Worm (Caenorhabditis elegans) whole organism, L2 larva: Measurements from ENCODE around the gene B0244.4.

Source experiments
- Y55F3AM.14 ChIP-seq: fragments of 200-800 bp; sonication (Bioruptor generic); optimal IDR thresholded peaks from 2 replicates; lab custom pipeline; 2018; ENCODE audit warnings: mild to moderate bottlenecking, missing genetic modification characterization, missing compliant biosample characterization
- ZK546.5 ChIP-seq: sonication (generic microtip); optimal IDR thresholded peaks from 2 replicates; lab custom pipeline; 2017; ENCODE audit warnings: missing biosample characterization, missing genetic modification characterization
- crh-2 ChIP-seq: sonication (generic microtip); optimal IDR thresholded peaks from 2 replicates; lab custom pipeline; 2017; ENCODE audit warnings: missing biosample characterization, missing genetic modification characterization
- dmd-4 ChIP-seq: sonication (generic microtip); optimal IDR thresholded peaks from 2 replicates; lab custom pipeline; 2017; ENCODE audit warnings: missing biosample characterization, missing genetic modification characterization
- lin-39 ChIP-seq: fragments of 150-350 bp; optimal IDR thresholded peaks from 2 replicates; lab custom pipeline; 2014; ENCODE audit warnings: missing biosample characterization, missing genetic modification reagents, missing genetic modification characterization
- nhr-11 ChIP-seq: fragments of 150-350 bp; optimal IDR thresholded peaks from 2 replicates; lab custom pipeline; 2014; ENCODE audit warnings: missing biosample characterization, missing genetic modification characterization
- nhr-237 ChIP-seq: fragments of 150-350 bp; optimal IDR thresholded peaks from 2 replicates; lab custom pipeline; 2014; ENCODE audit warnings: missing biosample characterization, missing genetic modification characterization
- nhr-77 ChIP-seq: fragments of 150-350 bp; optimal IDR thresholded peaks from 2 replicates; lab custom pipeline; 2014; ENCODE audit warnings: missing biosample characterization, missing genetic modification characterization
- sma-9 ChIP-seq, 2 experiments: fragments of 150-350 bp in 1 of 2; sonication (generic microtip) in 1 of 2; optimal IDR thresholded peaks; 2 replicates each; lab custom pipeline; 2014 to 2016; ENCODE audit warnings: missing genetic modification characterization in 2 of 2, mild to moderate bottlenecking in 1 of 2, missing biosample characterization in 1 of 2, missing compliant biosample characterization in 1 of 2, missing genetic modification reagents in 1 of 2, moderate library complexity in 1 of 2
- snpc-4 ChIP-seq: fragments of 150-350 bp; optimal IDR thresholded peaks from 2 replicates; lab custom pipeline; 2014; ENCODE audit warnings: missing biosample characterization, missing genetic modification characterization
- unc-39 ChIP-seq: fragments of 150-350 bp; optimal IDR thresholded peaks from 2 replicates; lab custom pipeline; 2014; ENCODE audit warnings: missing biosample characterization, missing genetic modification characterization
- ztf-1 ChIP-seq: fragments of 200-800 bp; sonication (Bioruptor generic); conservative IDR thresholded peaks from 2 replicates; pipeline ENCODE4 v1.3.6; 2022; ENCODE audit warnings: missing genetic modification characterization, missing compliant biosample characterization

- TF ChIP-seq lin-39 (tag; lab: Kevin White, UChicago) (no peak), snpc-4 (tag; lab: Kevin White, UChicago) (no peak), crh-2 (no peak), nhr-11 (tag; lab: Kevin White, UChicago) (no peak), nhr-237 (tag; lab: Kevin White, UChicago) (no peak), sma-9 (GFP tag; optimal IDR thresholded peaks at IDR 0.05; lab: Kevin White, UChicago) (no peak), sma-9 (tag; optimal IDR thresholded peaks at IDR 0.05; lab: Kevin White, UChicago) (no peak), ZK546.5 (tag; lab: Kevin White, UChicago) (no peak), Y55F3AM.14 (no peak), dmd-4 (tag; lab: Kevin White, UChicago) (no peak), ztf-1 (no peak), unc-39 (tag; lab: Kevin White, UChicago) (no peak), nhr-77 (tag; lab: Kevin White, UChicago) (no peak)
Observed at ce11 chrIII:5750503-5750902, 3.2 kb downstream of the B0244.4 start.
